Worm (Caenorhabditis elegans) whole organism, L2 larva: ENCODE measurements around the gene K12H6.9.

Source experiments
- C34F6.9 ChIP-seq: fragments of 150-350 bp; optimal IDR thresholded peaks from 2 replicates; lab custom pipeline; 2014; ENCODE audit warnings: missing biosample characterization, missing genetic modification characterization
- F13H6.1 ChIP-seq: sonication (generic microtip); optimal IDR thresholded peaks from 2 replicates; lab custom pipeline; 2016; ENCODE audit warnings: missing genetic modification characterization, missing compliant biosample characterization
- R02D3.7 ChIP-seq: fragments of 150-350 bp; optimal IDR thresholded peaks from 2 replicates; lab custom pipeline; 2014; ENCODE audit warnings: missing biosample characterization, missing genetic modification characterization
- Y55F3AM.14 ChIP-seq: fragments of 200-800 bp; sonication (Bioruptor generic); optimal IDR thresholded peaks from 2 replicates; lab custom pipeline; 2018; ENCODE audit warnings: mild to moderate bottlenecking, missing genetic modification characterization, missing compliant biosample characterization
- ZK546.5 ChIP-seq: sonication (generic microtip); optimal IDR thresholded peaks from 2 replicates; lab custom pipeline; 2017; ENCODE audit warnings: missing biosample characterization, missing genetic modification characterization
- alr-1 ChIP-seq: fragments of 150-350 bp; optimal IDR thresholded peaks from 2 replicates; lab custom pipeline; 2014; ENCODE audit warnings: missing biosample characterization, missing genetic modification characterization
- aly-2 ChIP-seq: fragments of 150-350 bp; optimal IDR thresholded peaks from 2 replicates; lab custom pipeline; 2014; ENCODE audit warnings: missing biosample characterization, missing genetic modification characterization
- ama-1 ChIP-seq: fragments of 150-350 bp; optimal IDR thresholded peaks from 2 replicates; lab custom pipeline; 2018; ENCODE audit warnings: inconsistent platforms
- blmp-1 ChIP-seq: sonication (generic microtip); optimal IDR thresholded peaks from 2 replicates; lab custom pipeline; 2017; ENCODE audit warnings: missing genetic modification characterization, mild to moderate bottlenecking, missing compliant biosample characterization, antibody characterized with exemption, moderate library complexity; ENCODE audit not compliant: insufficient read depth
- ceh-16 ChIP-seq: fragments of 150-350 bp; optimal IDR thresholded peaks from 2 replicates; lab custom pipeline; 2014; ENCODE audit warnings: missing biosample characterization, missing genetic modification characterization
- ceh-82 ChIP-seq: fragments of 150-350 bp; optimal IDR thresholded peaks from 2 replicates; lab custom pipeline; 2014; ENCODE audit warnings: missing biosample characterization, missing genetic modification characterization
- crh-2 ChIP-seq: sonication (generic microtip); optimal IDR thresholded peaks from 2 replicates; lab custom pipeline; 2017; ENCODE audit warnings: missing biosample characterization, missing genetic modification characterization
- dmd-4 ChIP-seq: sonication (generic microtip); optimal IDR thresholded peaks from 2 replicates; lab custom pipeline; 2017; ENCODE audit warnings: missing biosample characterization, missing genetic modification characterization
- egl-27 ChIP-seq: sonication (generic microtip); optimal IDR thresholded peaks from 3 replicates; lab custom pipeline; 2017; ENCODE audit warnings: missing biosample characterization, missing genetic modification reagents, missing genetic modification characterization
- elt-1 ChIP-seq: fragments of 150-350 bp; optimal IDR thresholded peaks from 2 replicates; lab custom pipeline; 2014; ENCODE audit warnings: missing biosample characterization, missing genetic modification characterization
- elt-3 ChIP-seq: sonication (generic microtip); optimal IDR thresholded peaks from 2 replicates; lab custom pipeline; 2017; ENCODE audit warnings: missing biosample characterization, missing genetic modification characterization
- fos-1 ChIP-seq: fragments of 150-350 bp; optimal IDR thresholded peaks from 2 replicates; lab custom pipeline; 2014; ENCODE audit warnings: missing biosample characterization, missing genetic modification characterization
- gmeb-1 ChIP-seq: fragments of 150-350 bp; optimal IDR thresholded peaks from 2 replicates; lab custom pipeline; 2014; ENCODE audit warnings: missing biosample characterization, missing genetic modification characterization
- lin-11 ChIP-seq: fragments of 150-350 bp; sonication (generic microtip); optimal IDR thresholded peaks from 2 replicates; lab custom pipeline; 2014; ENCODE audit warnings: missing biosample characterization, missing genetic modification characterization, inconsistent platforms, mixed read lengths
- lin-13 ChIP-seq: fragments of 150-350 bp; optimal IDR thresholded peaks from 2 replicates; lab custom pipeline; 2014; ENCODE audit warnings: missing biosample characterization, missing genetic modification reagents, missing genetic modification characterization
- lin-39 ChIP-seq: fragments of 150-350 bp; optimal IDR thresholded peaks from 2 replicates; lab custom pipeline; 2014; ENCODE audit warnings: missing biosample characterization, missing genetic modification reagents, missing genetic modification characterization
- lsy-2 ChIP-seq, 2 experiments: fragments of 150-350 bp in 1 of 2; sonication (generic microtip) in 1 of 2; optimal IDR thresholded peaks; 2 replicates each; lab custom pipeline; 2014 to 2017; ENCODE audit warnings: missing biosample characterization in 2 of 2, missing genetic modification characterization in 2 of 2
- mab-5 ChIP-seq: fragments of 150-350 bp; optimal IDR thresholded peaks from 2 replicates; lab custom pipeline; 2014; ENCODE audit warnings: missing biosample characterization, missing genetic modification characterization
- mbf-1 ChIP-seq: sonication (generic microtip); optimal IDR thresholded peaks from 2 replicates; lab custom pipeline; 2017; ENCODE audit warnings: missing biosample characterization, missing genetic modification characterization
- mdl-1 ChIP-seq, 2 experiments: fragments of 150-350 bp in 1 of 2; sonication (generic microtip) in 1 of 2; optimal IDR thresholded peaks; 2 replicates each; lab custom pipeline; 2017; ENCODE audit warnings: missing biosample characterization in 2 of 2, missing genetic modification characterization in 2 of 2
- nhr-10 ChIP-seq: sonication (generic microtip); optimal IDR thresholded peaks from 2 replicates; lab custom pipeline; 2017; ENCODE audit warnings: missing biosample characterization, missing genetic modification characterization
- nhr-11 ChIP-seq: fragments of 150-350 bp; optimal IDR thresholded peaks from 2 replicates; lab custom pipeline; 2014; ENCODE audit warnings: missing biosample characterization, missing genetic modification characterization
- nhr-12 ChIP-seq: fragments of 150-350 bp; optimal IDR thresholded peaks from 2 replicates; lab custom pipeline; 2014; ENCODE audit warnings: missing biosample characterization, missing genetic modification characterization
- nhr-129 ChIP-seq: fragments of 150-350 bp; optimal IDR thresholded peaks from 2 replicates; lab custom pipeline; 2014; ENCODE audit warnings: missing biosample characterization, missing genetic modification characterization
- nhr-21 ChIP-seq: fragments of 150-350 bp; optimal IDR thresholded peaks from 2 replicates; lab custom pipeline; 2014; ENCODE audit warnings: missing biosample characterization, missing genetic modification characterization
- nhr-23 ChIP-seq: fragments of 150-350 bp; optimal IDR thresholded peaks from 2 replicates; lab custom pipeline; 2014; ENCODE audit warnings: missing biosample characterization, missing genetic modification reagents, missing genetic modification characterization
- nhr-237 ChIP-seq: fragments of 150-350 bp; optimal IDR thresholded peaks from 2 replicates; lab custom pipeline; 2014; ENCODE audit warnings: missing biosample characterization, missing genetic modification characterization
- nhr-25 ChIP-seq: fragments of 150-350 bp; sonication (generic microtip); optimal IDR thresholded peaks from 3 replicates; lab custom pipeline; 2014; ENCODE audit warnings: missing biosample characterization, missing genetic modification characterization
- nhr-6 ChIP-seq: fragments of 150-350 bp; optimal IDR thresholded peaks from 2 replicates; lab custom pipeline; 2014; ENCODE audit warnings: missing biosample characterization, missing genetic modification characterization
- nhr-77 ChIP-seq: fragments of 150-350 bp; optimal IDR thresholded peaks from 2 replicates; lab custom pipeline; 2014; ENCODE audit warnings: missing biosample characterization, missing genetic modification characterization
- peb-1 ChIP-seq: fragments of 150-350 bp; optimal IDR thresholded peaks from 2 replicates; lab custom pipeline; 2014; ENCODE audit warnings: missing biosample characterization, missing genetic modification characterization
- sem-4 ChIP-seq: fragments of 150-350 bp; optimal IDR thresholded peaks from 2 replicates; lab custom pipeline; 2014; ENCODE audit warnings: missing biosample characterization, missing genetic modification reagents, missing genetic modification characterization
- skn-1 ChIP-seq: sonication (generic microtip); optimal IDR thresholded peaks from 2 replicates; lab custom pipeline; 2017; ENCODE audit warnings: missing biosample characterization, missing genetic modification characterization
- sma-3 ChIP-seq: sonication (generic microtip); optimal IDR thresholded peaks from 2 replicates; lab custom pipeline; 2016; ENCODE audit warnings: missing genetic modification reagents, missing genetic modification characterization, missing compliant biosample characterization
- sma-9 ChIP-seq, 2 experiments: fragments of 150-350 bp in 1 of 2; sonication (generic microtip) in 1 of 2; optimal IDR thresholded peaks; 2 replicates each; lab custom pipeline; 2014 to 2016; ENCODE audit warnings: missing genetic modification characterization in 2 of 2, mild to moderate bottlenecking in 1 of 2, missing biosample characterization in 1 of 2, missing compliant biosample characterization in 1 of 2, missing genetic modification reagents in 1 of 2, moderate library complexity in 1 of 2
- snpc-4 ChIP-seq: fragments of 150-350 bp; optimal IDR thresholded peaks from 2 replicates; lab custom pipeline; 2014; ENCODE audit warnings: missing biosample characterization, missing genetic modification characterization
- unc-39 ChIP-seq: fragments of 150-350 bp; optimal IDR thresholded peaks from 2 replicates; lab custom pipeline; 2014; ENCODE audit warnings: missing biosample characterization, missing genetic modification characterization
- unc-55 ChIP-seq: fragments of 150-350 bp; sonication (generic microtip); optimal IDR thresholded peaks from 3 replicates; lab custom pipeline; 2014; ENCODE audit warnings: missing biosample characterization, missing genetic modification reagents, missing genetic modification characterization
- unc-62 ChIP-seq: fragments of 150-350 bp; optimal IDR thresholded peaks from 2 replicates; lab custom pipeline; 2014; ENCODE audit warnings: missing biosample characterization, missing genetic modification reagents, missing genetic modification characterization
- zag-1 ChIP-seq: fragments of 150-350 bp; optimal IDR thresholded peaks from 2 replicates; lab custom pipeline; 2014; ENCODE audit warnings: missing biosample characterization, missing genetic modification characterization
- ztf-1 ChIP-seq: fragments of 200-800 bp; sonication (Bioruptor generic); conservative IDR thresholded peaks from 2 replicates; pipeline ENCODE4 v1.3.6; 2022; ENCODE audit warnings: missing genetic modification characterization, missing compliant biosample characterization
- ztf-11 ChIP-seq: sonication (generic microtip); optimal IDR thresholded peaks from 2 replicates; lab custom pipeline; 2017; ENCODE audit warnings: missing biosample characterization, missing genetic modification characterization
- ztf-4 ChIP-seq: fragments of 150-350 bp; optimal IDR thresholded peaks from 2 replicates; lab custom pipeline; 2014; ENCODE audit warnings: missing biosample characterization, missing genetic modification characterization

Gene K12H6.9

DNA sequence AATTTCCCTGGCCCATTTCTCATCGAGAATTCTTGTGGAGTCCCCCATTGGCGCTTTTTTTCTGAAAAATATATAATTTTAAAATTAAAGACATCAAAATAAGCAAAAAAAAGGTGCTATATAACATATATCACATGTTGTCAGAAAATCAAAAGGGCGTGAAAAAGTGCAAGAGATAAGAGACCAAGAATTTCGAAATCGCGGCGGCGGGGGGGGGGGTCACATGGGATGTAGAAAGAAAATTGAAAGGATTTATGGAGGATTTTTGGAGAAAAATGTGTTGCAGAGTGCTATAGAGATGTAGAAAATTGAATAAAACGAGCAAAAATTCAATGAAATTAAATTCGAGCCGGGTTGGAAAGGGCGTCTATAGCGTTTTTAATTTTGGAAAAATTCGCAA, 7.0 kb downstream of the K12H6.9 start, which contains the start of gene K12H6.6:
K12H6.6 (minus strand) TSS at position 61 of the 400 bp plus-strand sequence.
- no peak for TF ChIP-seq unc-62 (GFP tag; lab: Kevin White, UChicago)
- peak; percentile 14 for TF ChIP-seq C34F6.9
- no peak for TF ChIP-seq ceh-16 (tag; lab: Kevin White, UChicago)
- TF ChIP-seq, all 48 proteins: peak for 1

- no peak for TF ChIP-seq nhr-237
- TF ChIP-seq mab-5 (tag; lab: Kevin White, UChicago) = no peak
- TF ChIP-seq nhr-10 (tag; lab: Kevin White, UChicago) = no peak
- peak in 1 of 2 experiments; percentile 54 for TF ChIP-seq lsy-2 (tag; optimal IDR thresholded peaks at IDR 0.05; lab: Kevin White, UChicago)
- no peak for TF ChIP-seq ztf-1 (GFP tag; lab: Robert Waterston, UW)
- TF ChIP-seq R02D3.7 = no peak
- no peak for TF ChIP-seq skn-1
- no peak for TF ChIP-seq blmp-1 (tag; lab: Kevin White, UChicago)
- no peak for TF ChIP-seq snpc-4 (tag; lab: Kevin White, UChicago)
- TF ChIP-seq elt-3 (tag; lab: Kevin White, UChicago) = no peak
- peak; percentile 46 for TF ChIP-seq C34F6.9
- TF ChIP-seq ztf-4 (tag; lab: Kevin White, UChicago) = no peak
- no peak for TF ChIP-seq ztf-11
- TF ChIP-seq mdl-1 (tag; optimal IDR thresholded peaks at IDR 0.05; lab: Kevin White, UChicago) = no peak
- TF ChIP-seq lin-13 (GFP tag; lab: Kevin White, UChicago) = no peak
- TF ChIP-seq fos-1 (tag; lab: Kevin White, UChicago) = peak; percentile 9
- TF ChIP-seq sem-4 = no peak
- TF ChIP-seq dmd-4 (tag; lab: Kevin White, UChicago) = no peak
- no peak for TF ChIP-seq nhr-25 (tag; lab: Kevin White, UChicago)
- TF ChIP-seq ZK546.5 (tag; lab: Kevin White, UChicago) = no peak
- TF ChIP-seq alr-1 = no peak
- no peak for TF ChIP-seq nhr-6 (tag; lab: Kevin White, UChicago)
- no peak for TF ChIP-seq zag-1 (tag; lab: Kevin White, UChicago)
- TF ChIP-seq nhr-129 (tag; lab: Kevin White, UChicago) = peak; percentile 58
- TF ChIP-seq ceh-82 = no peak
- TF ChIP-seq peb-1 (tag; lab: Kevin White, UChicago) = no peak
- no peak for TF ChIP-seq unc-39 (tag; lab: Kevin White, UChicago)
- TF ChIP-seq egl-27 = no peak
- no peak for TF ChIP-seq ceh-16 (tag; lab: Kevin White, UChicago)
- no peak for TF ChIP-seq nhr-11
- no peak for TF ChIP-seq elt-1
- TF ChIP-seq nhr-23 (tag; lab: Kevin White, UChicago) = no peak
- TF ChIP-seq Y55F3AM.14 (GFP tag; lab: Kevin White, UChicago) = no peak
- no peak for TF ChIP-seq sma-3 (GFP tag; lab: Kevin White, UChicago)
- TF ChIP-seq unc-62 (GFP tag; lab: Kevin White, UChicago) = no peak
- no peak for TF ChIP-seq nhr-77 (tag; lab: Kevin White, UChicago)
- no peak for TF ChIP-seq aly-2 (tag; lab: Kevin White, UChicago)
- TF ChIP-seq sma-9 (GFP tag; optimal IDR thresholded peaks at IDR 0.05; lab: Kevin White, UChicago) = peak; percentile 54
- no peak for TF ChIP-seq sma-9 (tag; optimal IDR thresholded peaks at IDR 0.05; lab: Kevin White, UChicago)
- TF ChIP-seq crh-2 (tag; lab: Kevin White, UChicago) = peak; percentile 24
- no peak for TF ChIP-seq ama-1
- TF ChIP-seq lin-11 (tag; lab: Kevin White, UChicago) = no peak
- no peak for TF ChIP-seq lin-39
- peak; percentile 22 for TF ChIP-seq F13H6.1 (tag; lab: Kevin White, UChicago)
- peak; percentile 34 for TF ChIP-seq unc-55 (GFP tag; lab: Kevin White, UChicago)
- TF ChIP-seq nhr-12 (tag; lab: Kevin White, UChicago) = no peak
- peak; percentile 14 for TF ChIP-seq gmeb-1 (tag; lab: Kevin White, UChicago)
- no peak for TF ChIP-seq mbf-1 (tag; lab: Kevin White, UChicago)
- TF ChIP-seq nhr-21 (tag; lab: Kevin White, UChicago) = no peak
Measured at ce11 chrII:2832098-2832497, 7.9 kb downstream of the K12H6.9 start.
